Worm (Caenorhabditis elegans): ENCODE measurements around the gene glo-4.

DNA sequence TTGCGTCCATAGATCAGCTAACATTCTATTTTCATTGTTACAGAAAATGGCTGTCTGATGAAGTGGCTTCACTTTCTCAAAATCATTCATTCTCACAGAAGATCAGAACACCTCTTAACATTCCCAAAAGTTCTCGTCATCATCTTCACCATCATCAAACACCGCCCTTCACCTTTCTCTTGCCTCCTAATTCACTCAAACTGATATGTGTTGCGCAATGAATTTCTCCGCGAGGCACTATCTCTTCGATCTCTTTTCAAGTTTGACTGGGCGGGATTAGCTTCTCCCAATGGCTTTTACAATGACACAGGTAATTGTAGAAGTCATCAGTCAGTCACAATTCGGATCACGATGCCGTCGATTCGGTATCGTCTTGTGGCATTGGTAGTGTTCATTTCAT lies 21.5 kb downstream of the glo-4 start, which contains the start of gene grd-6:
- no peak for TF ChIP-seq dao-5 (tag; optimal IDR thresholded peaks at IDR 0.05)
- TF ChIP-seq him-1 (tag; optimal IDR thresholded peaks at IDR 0.05) = no peak
- no peak for TF ChIP-seq W03F9.2 (tag; optimal IDR thresholded peaks at IDR 0.05)
